Fruit fly (Drosophila melanogaster): ENCODE data around the gene CG4702.

- no peak for TF ChIP-seq EcR (GFP tag; optimal IDR thresholded peaks at IDR 0.05)
- no peak for TF ChIP-seq Pif1B (GFP tag; optimal IDR thresholded peaks at IDR 0.05)
- no peak for TF ChIP-seq CG13204 (GFP tag; optimal IDR thresholded peaks at IDR 0.05)
- TF ChIP-seq gl (tag; optimal IDR thresholded peaks at IDR 0.05), result no peak
- TF ChIP-seq CG34367 (tag; optimal IDR thresholded peaks at IDR 0.05), result no peak
- no peak for TF ChIP-seq CG12605 (GFP tag; IDR thresholded peaks at IDR 0.05)
- no peak for TF ChIP-seq CG8301 (tag; optimal IDR thresholded peaks at IDR 0.05)
- no peak for TF ChIP-seq CG9948 (tag; optimal IDR thresholded peaks at IDR 0.05)
- no peak for TF ChIP-seq rn (GFP tag; IDR thresholded peaks at IDR 0.05)
- no peak for TF ChIP-seq CG32121 (GFP tag; IDR thresholded peaks at IDR 0.05)
- no peak for TF ChIP-seq Ets98B (GFP tag; IDR thresholded peaks at IDR 0.05)
Measured at dm6 chr3R:12083537-12083936, 44.5 kb downstream of the CG4702 start.

All from whole organism, pupa.